Fruit fly (Drosophila melanogaster): ENCODE measurements around the gene jvl.

Gene jvl

DNA sequence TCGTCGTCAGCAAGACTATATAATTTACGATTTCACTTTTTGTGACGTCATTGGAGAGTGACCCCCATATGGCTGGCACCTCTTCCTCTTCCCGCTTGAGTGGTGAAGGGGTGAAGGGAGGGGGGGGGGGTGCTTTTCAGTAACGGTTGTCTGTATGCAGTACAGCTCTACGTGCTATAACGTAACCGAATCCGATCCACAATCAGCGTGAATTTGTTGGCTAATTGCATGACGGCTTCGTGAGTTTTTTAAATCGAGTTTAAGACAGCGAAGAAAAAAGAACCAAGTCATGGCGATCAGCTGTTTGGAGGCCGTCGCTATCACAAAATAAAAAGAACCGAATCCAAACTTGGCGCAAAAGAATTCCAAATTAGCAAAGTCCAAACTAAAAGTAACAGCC is 4.7 kb upstream of the jvl start (continued):
- no peak for TF ChIP-seq gt (GFP tag; IDR thresholded peaks at IDR 0.05)
- 0 out of 3 replicates have a peak, but pooled peaks have one; percentile 17 for TF ChIP-seq CG2199 (GFP tag; IDR thresholded peaks at IDR 0.05)
- TF ChIP-seq Hsf (GFP tag; optimal IDR thresholded peaks at IDR 0.05), result no peak
- no peak for TF ChIP-seq vvl (GFP tag; IDR thresholded peaks at IDR 0.05)
- no peak for TF ChIP-seq pros (GFP tag; optimal IDR thresholded peaks at IDR 0.05)
- TF ChIP-seq kah (GFP tag; optimal IDR thresholded peaks at IDR 0.05), result no peak
- no peak for TF ChIP-seq scrt (GFP tag; optimal IDR thresholded peaks at IDR 0.05)
- no peak for TF ChIP-seq Rx (GFP tag; IDR thresholded peaks at IDR 0.05)
- TF ChIP-seq tup (GFP tag; optimal IDR thresholded peaks at IDR 0.05), result no peak
- TF ChIP-seq salm (tag; optimal IDR thresholded peaks at IDR 0.05), result no peak
- no peak for TF ChIP-seq klu (GFP tag; IDR thresholded peaks at IDR 0.05)
- no peak for TF ChIP-seq HLH3B (GFP tag; IDR thresholded peaks at IDR 0.05)
- no peak for TF ChIP-seq Elba2 (GFP tag; optimal IDR thresholded peaks at IDR 0.05)
- TF ChIP-seq MTF-1 (GFP tag; optimal IDR thresholded peaks at IDR 0.05; ENCODE audit: borderline replicate concordance), result no peak
- no peak for TF ChIP-seq NC2β (GFP tag; optimal IDR thresholded peaks at IDR 0.05)
- no peak for TF ChIP-seq so (GFP tag; IDR thresholded peaks at IDR 0.05)
- no peak for TF ChIP-seq CG3407 (GFP tag; optimal IDR thresholded peaks at IDR 0.05)
- TF ChIP-seq eve (GFP tag; optimal IDR thresholded peaks at IDR 0.05), result no peak
- peak; percentile 74 for TF ChIP-seq CG17385 (GFP tag; optimal IDR thresholded peaks at IDR 0.05)
- no peak for TF ChIP-seq CG1832 (GFP tag; optimal IDR thresholded peaks at IDR 0.05)
- TF ChIP-seq Abd-B (GFP tag; optimal IDR thresholded peaks at IDR 0.05), result no peak
- no peak for TF ChIP-seq CG8281 (tag; optimal IDR thresholded peaks at IDR 0.05)
- 0 out of 2 replicates have a peak, but pooled peaks have one; percentile 11 for TF ChIP-seq Nf-YA (GFP tag; IDR thresholded peaks at IDR 0.05)
- TF ChIP-seq CG15479 (GFP tag; optimal IDR thresholded peaks at IDR 0.05), result no peak
- TF ChIP-seq Blimp-1 (GFP tag; optimal IDR thresholded peaks at IDR 0.05), result peak; percentile 35
- TF ChIP-seq tll (GFP tag; optimal IDR thresholded peaks at IDR 0.05), result no peak
- TF ChIP-seq prd (optimal IDR thresholded peaks at IDR 0.05), result no peak
- TF ChIP-seq prd (GFP tag; IDR thresholded peaks at IDR 0.05), result no peak
- no peak for TF ChIP-seq pfk (GFP tag; optimal IDR thresholded peaks at IDR 0.05)
- no peak for TF ChIP-seq gce (GFP tag; IDR thresholded peaks at IDR 0.05)
- no peak for TF ChIP-seq Ssrp (tag; optimal IDR thresholded peaks at IDR 0.05)
- 0 out of 4 replicates have a peak, but pooled peaks have one; percentile 25 for TF ChIP-seq chinmo (GFP tag; IDR thresholded peaks at IDR 0.05; ENCODE audit: partially characterized antibody)
- peak; percentile 3 for TF ChIP-seq HHEX (GFP tag; optimal IDR thresholded peaks at IDR 0.05)
- no peak for TF ChIP-seq Opbp (GFP tag; IDR thresholded peaks at IDR 0.05; ENCODE audit: partially characterized antibody)
- TF ChIP-seq Nf-YB (GFP tag; optimal IDR thresholded peaks at IDR 0.05), result no peak
- peak; percentile 76 for TF ChIP-seq Med (GFP tag)
- TF ChIP-seq CG12299 (tag; optimal IDR thresholded peaks at IDR 0.05), result no peak
- no peak for TF ChIP-seq Aef1 (GFP tag; IDR thresholded peaks at IDR 0.05)
- no peak for TF ChIP-seq CG12219 (GFP tag; optimal IDR thresholded peaks at IDR 0.05)

dm6 chr3R:14737894-14738860 is 3.2 kb upstream of the jvl start:
- peak; percentile 76 for TF ChIP-seq Poxn (GFP tag; IDR thresholded peaks at IDR 0.05)
- TF ChIP-seq Dfd (GFP tag; optimal IDR thresholded peaks at IDR 0.05), result no peak
- peak; percentile 94 for TF ChIP-seq ranshi (GFP tag; IDR thresholded peaks at IDR 0.05)
- peak; percentile 91 for TF ChIP-seq tx (GFP tag; optimal IDR thresholded peaks at IDR 0.05)
- TF ChIP-seq HmgZ (tag; optimal IDR thresholded peaks at IDR 0.05), result peak; percentile 94
- peak; percentile 94 to 96 for TF ChIP-seq chif (GFP tag; optimal IDR thresholded peaks at IDR 0.05)
- peak; percentile 85 for TF ChIP-seq CG11560 (tag; IDR thresholded peaks at IDR 0.05)
- TF ChIP-seq grau (tag; optimal IDR thresholded peaks at IDR 0.05), result peak; percentile 93
- TF ChIP-seq YL-1 (GFP tag; optimal IDR thresholded peaks at IDR 0.05), result peak; percentile 57
- peak; percentile 76 for TF ChIP-seq Usf (GFP tag; optimal IDR thresholded peaks at IDR 0.05)
- TF ChIP-seq dmrt11E (tag; optimal IDR thresholded peaks at IDR 0.05), result peak; percentile 94
- TF ChIP-seq trh (GFP tag; optimal IDR thresholded peaks at IDR 0.05), result peak; percentile 89

All from whole organism, embryonic.